Fruit fly (Drosophila melanogaster) ovary, adult (tissue): ENCODE results near the gene CG15461.
A peak's percentile ranks its signal among the peaks of the same experiment; 100 is the strongest.
"Not testable (repeated sequence)": the region's sequence is repeated elsewhere in the genome, so short reads cannot be mapped to it uniquely, and the experiment has no call there.

Experiments
- CG17801 ChIP-seq: fragments of 200-800 bp; optimal IDR thresholded peaks from 2 replicates; lab custom pipeline; 2019; ENCODE audit warnings: missing biosample characterization, mild to moderate bottlenecking, missing genetic modification characterization, moderate library complexity; ENCODE audit not compliant: partially characterized antibody

Gene CG15461

DNA sequence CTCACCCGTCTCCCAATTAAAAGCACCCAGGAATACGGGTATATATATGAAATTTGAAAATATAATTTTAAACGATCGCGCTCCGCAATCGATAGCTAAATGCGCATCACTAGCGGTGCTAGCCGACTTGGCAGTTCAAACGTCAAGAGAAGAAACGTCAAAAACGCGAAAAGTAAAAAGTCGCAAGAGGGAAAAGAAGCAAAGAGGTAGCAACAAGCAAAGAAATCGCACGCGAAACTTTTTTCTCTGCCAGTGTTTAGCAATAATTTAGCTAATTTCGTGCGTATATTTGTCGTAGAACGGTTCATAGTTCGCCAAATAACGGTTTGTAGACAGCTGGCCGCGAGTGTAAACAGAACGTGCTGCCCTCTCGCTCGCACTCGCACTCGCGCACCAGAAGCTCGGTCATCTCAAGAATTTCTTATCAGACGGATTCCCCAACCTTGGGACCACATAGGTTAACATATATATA, 25.4 kb downstream of the CG15461 start, which contains the start of gene CG1812:
Gene CG1812 (plus strand): TSS at position 163 of the 472 bp plus-strand sequence.
- TF ChIP-seq CG17801: peak; percentile 43

DNA sequence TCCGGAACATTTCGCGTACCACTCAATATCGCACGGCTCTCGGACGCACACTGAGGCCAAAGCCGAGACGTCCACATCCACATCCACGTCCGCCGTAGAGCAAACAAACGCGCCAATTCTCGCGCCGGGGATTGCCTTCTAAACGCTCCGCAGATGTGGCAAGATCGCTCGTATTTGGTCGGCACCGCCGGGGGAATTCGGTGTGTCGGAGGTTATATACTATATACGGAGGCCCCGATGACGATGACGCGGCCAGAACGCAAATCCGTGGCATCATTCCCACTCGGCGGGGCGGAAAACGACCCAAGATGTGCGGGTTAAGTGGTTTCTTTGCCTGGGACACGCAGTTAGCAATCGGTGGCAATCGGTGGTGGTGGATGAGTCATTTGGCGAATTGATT, 32.2 kb downstream of the CG15461 start:
- no peak for TF ChIP-seq CG17801

DNA sequence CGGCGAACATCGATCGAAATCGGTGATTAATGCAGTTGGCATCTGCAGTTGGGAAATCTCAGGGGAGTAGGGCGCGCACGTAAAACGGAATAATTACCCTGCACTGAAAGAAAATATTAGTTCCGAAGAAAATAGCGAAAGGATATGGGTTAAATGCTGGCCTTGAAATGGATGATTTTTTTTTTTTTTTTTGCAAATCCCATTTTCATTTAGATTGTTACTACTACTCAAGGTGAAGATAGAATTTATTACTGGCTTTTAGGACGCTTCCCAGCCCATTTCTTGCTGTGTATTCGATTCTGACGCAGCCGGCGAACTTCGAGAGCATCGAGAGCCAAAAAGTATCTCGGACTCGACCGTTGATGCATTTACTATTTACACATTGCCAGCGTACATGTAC, 33.1 kb downstream of the CG15461 start:
- no peak for TF ChIP-seq CG17801

DNA sequence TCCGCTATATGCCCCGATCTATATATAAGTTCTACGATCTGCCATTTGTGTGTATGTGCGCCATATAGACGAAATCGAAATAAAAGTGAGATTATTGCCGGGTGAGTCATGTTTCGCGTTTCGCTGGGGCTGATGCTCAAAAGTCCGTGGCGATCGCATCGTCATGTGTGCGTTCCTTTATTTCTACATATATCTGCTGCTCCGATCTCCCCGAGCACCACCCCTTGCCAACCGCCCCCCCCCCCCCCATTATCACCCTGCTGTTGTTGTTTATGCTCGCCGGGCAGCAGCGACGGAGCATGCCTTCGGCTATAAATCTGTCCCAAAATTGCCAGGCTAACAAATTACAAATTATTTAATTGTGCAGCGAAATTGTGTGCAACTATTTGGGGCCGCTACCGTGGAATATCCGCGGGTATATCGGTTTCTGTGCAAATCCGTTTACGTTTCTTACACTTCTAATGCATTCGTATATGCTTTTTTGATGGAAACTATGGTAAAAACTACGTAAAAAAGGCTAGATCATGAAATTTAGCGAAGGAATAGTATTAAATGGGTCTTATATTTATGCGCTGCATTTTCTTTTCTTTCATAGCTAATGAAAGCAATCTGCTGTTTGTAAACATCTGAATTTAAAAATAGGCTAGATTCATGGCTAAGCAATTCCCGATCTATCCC, 33.9 kb downstream of the CG15461 start:
- TF ChIP-seq CG17801: no peak

DNA sequence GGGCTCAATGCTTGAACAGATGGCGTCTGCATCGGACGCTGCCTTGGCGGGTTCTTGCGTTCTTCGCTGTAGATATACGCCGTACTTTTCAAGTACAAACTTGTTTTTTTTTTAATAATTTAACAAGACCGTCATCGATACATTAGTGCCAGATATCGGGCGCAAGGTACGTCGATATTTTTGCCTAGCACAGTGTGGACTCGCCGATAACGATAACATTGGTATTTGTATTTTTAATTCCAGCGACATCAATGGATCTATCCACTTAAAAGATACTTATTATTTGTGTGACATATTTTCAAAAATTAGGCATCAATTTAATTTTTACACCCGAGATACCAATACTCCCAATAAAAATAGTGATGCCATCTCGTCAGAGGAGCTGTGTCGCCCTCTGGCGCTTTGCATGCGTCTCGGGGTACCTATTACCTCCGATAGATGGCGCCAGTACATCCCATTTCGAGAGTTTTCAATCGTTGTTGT, 38.8 kb downstream of the CG15461 start, which contains the start of gene Tak1:
Gene Tak1 (minus strand): TSS at position 175 of the 483 bp plus-strand sequence.
- TF ChIP-seq CG17801: peak; percentile 15

DNA sequence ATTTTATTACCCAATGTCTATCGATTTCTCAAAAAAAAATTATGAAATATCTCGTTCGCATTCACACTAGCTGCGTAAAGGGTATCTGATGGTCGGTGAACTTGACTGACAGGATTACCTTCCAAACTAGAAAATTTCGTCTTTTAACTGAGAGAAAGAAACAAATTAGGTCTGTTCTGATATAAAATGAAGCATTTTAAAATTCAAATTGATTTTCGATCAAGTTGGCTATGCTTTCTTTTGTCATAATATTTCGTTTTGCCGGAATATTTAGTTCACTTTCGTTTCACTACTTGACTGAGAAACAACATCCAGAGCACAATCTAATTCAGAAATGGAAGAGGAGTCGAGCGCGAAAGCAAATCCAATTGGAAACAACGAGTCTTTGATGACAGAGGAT, 41.4 kb downstream of the CG15461 start, which contains the start of gene CG42579:
Gene CG42579 (plus strand): TSS at position 301 of the 400 bp plus-strand sequence.
- not testable (repeated sequence) for TF ChIP-seq CG17801

DNA sequence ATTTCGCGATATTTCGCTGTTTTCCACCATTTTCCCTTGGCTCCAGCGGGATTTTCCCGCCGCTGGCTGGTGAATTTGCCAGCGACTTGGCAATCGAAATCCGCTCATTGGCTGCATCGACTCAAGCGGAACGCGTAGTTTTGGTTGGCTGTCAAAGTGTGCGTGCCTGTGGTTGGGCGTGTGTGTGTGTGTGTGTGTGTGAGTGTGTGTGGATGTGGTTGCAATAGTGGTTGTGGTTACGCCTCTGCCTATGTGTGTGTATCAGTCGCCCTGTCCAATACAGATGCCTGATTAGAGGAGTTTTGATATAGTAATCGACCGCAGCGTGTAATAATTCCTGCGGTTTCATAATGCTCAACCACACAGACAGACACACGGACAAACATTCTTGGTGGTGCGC, 50.1 kb downstream of the CG15461 start:
- TF ChIP-seq CG17801: no peak
